Worm (Caenorhabditis elegans): ENCODE data around the gene F21C10.19.
A peak's percentile ranks its signal among the peaks of the same experiment; 100 is the strongest.
"Not testable (repeated sequence)": the region's sequence is repeated elsewhere in the genome, so short reads cannot be mapped to it uniquely, and the experiment has no call there.

ce11 chrV:9159146-9159717, 28.4 kb downstream of the F21C10.19 start:
- not testable (repeated sequence) for TF ChIP-seq nhr-76 (tag; optimal IDR thresholded peaks at IDR 0.05); snpc-4 (tag; optimal IDR thresholded peaks at IDR 0.05); R02D3.7 (tag; optimal IDR thresholded peaks at IDR 0.05); daf-8 (GFP tag; IDR thresholded peaks at IDR 0.05); nhr-237 (tag; optimal IDR thresholded peaks at IDR 0.05); fkh-10 (GFP tag; optimal IDR thresholded peaks at IDR 0.05); F44E2.7 (GFP tag; IDR thresholded peaks at IDR 0.05); ceh-44 (GFP tag; IDR thresholded peaks at IDR 0.05); pha-4 (GFP tag; IDR thresholded peaks at IDR 0.05); pha-4 (tag; optimal IDR thresholded peaks at IDR 0.05); jun-1 (tag; optimal IDR thresholded peaks at IDR 0.05)
- peak; percentile 79 for TF ChIP-seq ama-1 (optimal IDR thresholded peaks at IDR 0.05)
